Fruit fly (Drosophila melanogaster): ENCODE data around the gene ctrip.
A peak's percentile ranks its signal among the peaks of the same experiment; 100 is the strongest.

The ctrip gene

DNA sequence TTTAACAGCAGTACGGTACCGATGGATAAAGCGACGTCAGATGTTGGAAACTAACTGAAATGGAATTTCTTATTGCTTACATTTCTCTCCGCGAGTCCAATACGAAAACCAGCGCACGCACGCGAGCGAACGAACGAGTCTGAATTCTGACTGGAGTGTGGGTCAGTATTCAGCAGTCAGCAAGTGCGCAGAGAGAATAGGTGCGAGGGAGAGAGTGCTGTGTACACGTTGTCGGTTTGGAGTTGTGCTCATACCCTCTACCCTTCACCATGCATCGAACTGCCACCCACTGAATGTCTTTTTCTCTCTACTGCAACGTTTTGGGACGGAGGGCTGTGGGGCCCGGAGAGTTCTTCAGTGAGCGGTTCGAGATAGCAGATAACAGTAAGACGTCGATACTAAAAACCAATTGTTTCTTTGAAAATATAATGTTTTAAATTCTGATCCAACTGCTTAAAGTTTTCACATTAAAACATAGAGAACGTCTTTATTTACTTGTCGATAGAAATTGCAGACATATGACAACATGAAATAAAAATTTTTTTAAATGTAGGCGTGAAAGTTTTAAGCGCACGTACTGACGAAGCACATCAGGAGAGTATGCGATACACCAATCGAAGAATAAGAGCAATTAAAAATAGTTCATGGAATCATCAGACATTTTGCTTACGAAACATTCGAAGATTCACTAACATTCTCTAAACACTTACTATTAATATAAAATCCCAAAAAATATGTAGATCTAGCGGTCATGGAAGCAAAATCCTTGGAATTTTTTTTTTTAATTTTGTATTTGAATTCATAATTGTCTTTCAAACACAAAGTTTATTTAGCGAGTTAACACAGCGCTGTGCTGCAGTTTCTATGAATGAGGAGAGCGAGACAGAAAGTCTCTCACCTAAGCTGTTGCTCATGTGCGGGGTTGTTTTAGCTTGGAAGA, 72.1 kb downstream of the ctrip start (continued):
- TF ChIP-seq Neu2 (GFP tag; optimal IDR thresholded peaks at IDR 0.05; ENCODE audit: borderline replicate concordance): no peak
- no peak for TF ChIP-seq CG13287 (GFP tag; IDR thresholded peaks at IDR 0.05; ENCODE audit: partially characterized antibody)
- peak; percentile 89 for TF ChIP-seq Six4 (GFP tag; optimal IDR thresholded peaks at IDR 0.05)
- TF ChIP-seq CG4328 (GFP tag; optimal IDR thresholded peaks at IDR 0.05): peak; percentile 84
- TF ChIP-seq sd (tag; optimal IDR thresholded peaks at IDR 0.05): peak; percentile 94
- TF ChIP-seq CG11696 (GFP tag; IDR thresholded peaks at IDR 0.05): no peak
- TF ChIP-seq Nf-YC (tag; optimal IDR thresholded peaks at IDR 0.05): peak; percentile 69
- TF ChIP-seq Myb (GFP tag; optimal IDR thresholded peaks at IDR 0.05): peak; percentile 66
- TF ChIP-seq lola (GFP tag; optimal IDR thresholded peaks at IDR 0.05): peak in 2 of 3 experiments; percentile 51 to 90
- TF ChIP-seq CG10274 (GFP tag; optimal IDR thresholded peaks at IDR 0.05): peak; percentile 79
- TF ChIP-seq Asciz (GFP tag; optimal IDR thresholded peaks at IDR 0.05): peak; percentile 83
- peak; percentile 48 for TF ChIP-seq mirr (GFP tag; optimal IDR thresholded peaks at IDR 0.05)
- no peak for TF ChIP-seq tll (GFP tag; optimal IDR thresholded peaks at IDR 0.05)
- peak; percentile 66 for TF ChIP-seq CG12236 (GFP tag; optimal IDR thresholded peaks at IDR 0.05)
- peak; percentile 88 for TF ChIP-seq Hsf (GFP tag; optimal IDR thresholded peaks at IDR 0.05)
- TF ChIP-seq CG9932 (GFP tag; IDR thresholded peaks at IDR 0.05): no peak
- TF ChIP-seq CG10654 (GFP tag; optimal IDR thresholded peaks at IDR 0.05): peak; percentile 66
- TF ChIP-seq CG10267 (tag; optimal IDR thresholded peaks at IDR 0.05): peak; percentile 74
- TF ChIP-seq bab2 (GFP tag; optimal IDR thresholded peaks at IDR 0.05): peak; percentile 87
- TF ChIP-seq sna (GFP tag; IDR thresholded peaks at IDR 0.05; ENCODE audit: partially characterized antibody): no peak
- peak; percentile 92 for TF ChIP-seq Oli (tag; optimal IDR thresholded peaks at IDR 0.05)
- TF ChIP-seq ssp (GFP tag; IDR thresholded peaks at IDR 0.05): no peak
- no peak for TF ChIP-seq Ada2b (GFP tag; IDR thresholded peaks at IDR 0.05)
- no peak for TF ChIP-seq CG17361 (GFP tag; IDR thresholded peaks at IDR 0.05)
- TF ChIP-seq p53 (GFP tag; optimal IDR thresholded peaks at IDR 0.05): peak; percentile 59
- peak; percentile 94 for TF ChIP-seq CG30403 (GFP tag; optimal IDR thresholded peaks at IDR 0.05)
- TF ChIP-seq fd3F (GFP tag; optimal IDR thresholded peaks at IDR 0.05): peak; percentile 75
- peak; percentile 77 for TF ChIP-seq CG2875 (GFP tag; optimal IDR thresholded peaks at IDR 0.05)
- TF ChIP-seq sens (GFP tag): peak; percentile 98
- TF ChIP-seq CG18262 (tag; optimal IDR thresholded peaks at IDR 0.05): peak; percentile 92
- no peak for TF ChIP-seq hbn (GFP tag; IDR thresholded peaks at IDR 0.05; ENCODE audit: partially characterized antibody)
- TF ChIP-seq dan (GFP tag; IDR thresholded peaks at IDR 0.05): no peak
- no peak for TF ChIP-seq fd64A (GFP tag; optimal IDR thresholded peaks at IDR 0.05)
- peak; percentile 56 for TF ChIP-seq her (GFP tag; optimal IDR thresholded peaks at IDR 0.05)
- TF ChIP-seq CG12659 (GFP tag; optimal IDR thresholded peaks at IDR 0.05): peak; percentile 89
- TF ChIP-seq CoRest (tag; optimal IDR thresholded peaks at IDR 0.05): peak; percentile 94
- TF ChIP-seq Jarid2 (GFP tag; optimal IDR thresholded peaks at IDR 0.05): peak; percentile 1
- peak; percentile 71 for TF ChIP-seq jing (GFP tag; optimal IDR thresholded peaks at IDR 0.05)
- TF ChIP-seq BtbVII (GFP tag; optimal IDR thresholded peaks at IDR 0.05): peak; percentile 51
- TF ChIP-seq cg (GFP tag; optimal IDR thresholded peaks at IDR 0.05): peak; percentile 5
- peak; percentile 92 for TF ChIP-seq CG11504 (tag; optimal IDR thresholded peaks at IDR 0.05)
- TF ChIP-seq abd-A (tag; optimal IDR thresholded peaks at IDR 0.05): peak; percentile 63
- peak; percentile 79 for TF ChIP-seq mam (GFP tag; optimal IDR thresholded peaks at IDR 0.05)
- peak; percentile 81 for TF ChIP-seq CG15269 (tag; optimal IDR thresholded peaks at IDR 0.05)
- TF ChIP-seq Hr51 (GFP tag; optimal IDR thresholded peaks at IDR 0.05): peak; percentile 65 to 85
- TF ChIP-seq ranshi (GFP tag; IDR thresholded peaks at IDR 0.05): no peak
- TF ChIP-seq kay (GFP tag; optimal IDR thresholded peaks at IDR 0.05): peak; percentile 63
